Fruit fly (Drosophila melanogaster): ENCODE results near the gene Eaf6.

The Eaf6 gene

dm6 chr3L:5608128-5608527, at the start of gene Eaf6:
Gene Eaf6 (minus strand): TSS chr3L:5608300.
- TF ChIP-seq pan (optimal IDR thresholded peaks at IDR 0.05) (no peak), Dll (optimal IDR thresholded peaks at IDR 0.05) (no peak)

- TF ChIP-seq pan (optimal IDR thresholded peaks at IDR 0.05) (no peak), psq (optimal IDR thresholded peaks at IDR 0.05) (no peak), CG8478 (optimal IDR thresholded peaks at IDR 0.05) (no peak), Dll (optimal IDR thresholded peaks at IDR 0.05) (no peak), EcR (GFP tag; optimal IDR thresholded peaks at IDR 0.05) (no peak), usp (GFP tag; optimal IDR thresholded peaks at IDR 0.05) (no peak)
Observed at dm6 chr3L:5657221-5657963, 49.3 kb upstream of the Eaf6 start, which contains the start of gene sif. Gene sif (plus strand): TSS chr3L:5657913.

dm6 chr3L:5655751-5656276, 47.7 kb upstream of the Eaf6 start:
- TF ChIP-seq CG8478 (optimal IDR thresholded peaks at IDR 0.05) (no peak), usp (GFP tag; optimal IDR thresholded peaks at IDR 0.05) (no peak), psq (optimal IDR thresholded peaks at IDR 0.05) (no peak), EcR (GFP tag; optimal IDR thresholded peaks at IDR 0.05) (no peak), Dll (optimal IDR thresholded peaks at IDR 0.05) (no peak), pan (optimal IDR thresholded peaks at IDR 0.05) (no peak)

- TF ChIP-seq EcR (GFP tag; optimal IDR thresholded peaks at IDR 0.05), result no peak
- no peak for TF ChIP-seq CG8478 (optimal IDR thresholded peaks at IDR 0.05)
- no peak for TF ChIP-seq usp (GFP tag; optimal IDR thresholded peaks at IDR 0.05)
- no peak for TF ChIP-seq Dll (optimal IDR thresholded peaks at IDR 0.05)
- TF ChIP-seq psq (optimal IDR thresholded peaks at IDR 0.05), result no peak
- TF ChIP-seq pan (optimal IDR thresholded peaks at IDR 0.05), result no peak
Observed at dm6 chr3L:5654955-5655750, 47.1 kb upstream of the Eaf6 start.

dm6 chr3L:5654403-5654883, 46.3 kb upstream of the Eaf6 start, which contains the start of gene lin-28:
Gene lin-28 (plus strand): TSS chr3L:5654681.
- no peak for TF ChIP-seq usp (GFP tag; optimal IDR thresholded peaks at IDR 0.05)
- TF ChIP-seq psq (optimal IDR thresholded peaks at IDR 0.05), result no peak
- TF ChIP-seq CG8478 (optimal IDR thresholded peaks at IDR 0.05), result no peak
- no peak for TF ChIP-seq pan (optimal IDR thresholded peaks at IDR 0.05)
- TF ChIP-seq EcR (GFP tag; optimal IDR thresholded peaks at IDR 0.05), result no peak
- no peak for TF ChIP-seq Dll (optimal IDR thresholded peaks at IDR 0.05)

dm6 chr3L:5643733-5644132, 35.6 kb upstream of the Eaf6 start:
- TF ChIP-seq EcR (GFP tag; optimal IDR thresholded peaks at IDR 0.05) (no peak), psq (optimal IDR thresholded peaks at IDR 0.05) (no peak), pan (optimal IDR thresholded peaks at IDR 0.05) (no peak), usp (GFP tag; optimal IDR thresholded peaks at IDR 0.05) (no peak), CG8478 (optimal IDR thresholded peaks at IDR 0.05) (no peak), Dll (optimal IDR thresholded peaks at IDR 0.05) (no peak)

- TF ChIP-seq psq (optimal IDR thresholded peaks at IDR 0.05) (no peak), usp (GFP tag; optimal IDR thresholded peaks at IDR 0.05) (no peak), Dll (optimal IDR thresholded peaks at IDR 0.05) (no peak), EcR (GFP tag; optimal IDR thresholded peaks at IDR 0.05) (no peak), pan (optimal IDR thresholded peaks at IDR 0.05) (no peak)
Observed at dm6 chr3L:5642837-5643236, 34.7 kb upstream of the Eaf6 start.

dm6 chr3L:5641547-5641946, 33.4 kb upstream of the Eaf6 start:
- TF ChIP-seq CG8478 (optimal IDR thresholded peaks at IDR 0.05), result no peak
- no peak for TF ChIP-seq Dll (optimal IDR thresholded peaks at IDR 0.05)
- TF ChIP-seq pan (optimal IDR thresholded peaks at IDR 0.05), result no peak
- TF ChIP-seq usp (GFP tag; optimal IDR thresholded peaks at IDR 0.05), result no peak
- no peak for TF ChIP-seq psq (optimal IDR thresholded peaks at IDR 0.05)
- TF ChIP-seq EcR (GFP tag; optimal IDR thresholded peaks at IDR 0.05), result no peak

dm6 chr3L:5641120-5641519, 33.0 kb upstream of the Eaf6 start:
- no peak for TF ChIP-seq psq (optimal IDR thresholded peaks at IDR 0.05)

- TF ChIP-seq usp (GFP tag; optimal IDR thresholded peaks at IDR 0.05) (no peak), pan (optimal IDR thresholded peaks at IDR 0.05) (no peak), Dll (optimal IDR thresholded peaks at IDR 0.05) (no peak), CG8478 (optimal IDR thresholded peaks at IDR 0.05) (no peak), EcR (GFP tag; optimal IDR thresholded peaks at IDR 0.05) (no peak), psq (optimal IDR thresholded peaks at IDR 0.05) (no peak)
Observed at dm6 chr3L:5640689-5641088, 32.6 kb upstream of the Eaf6 start.

dm6 chr3L:5639474-5639873, 31.4 kb upstream of the Eaf6 start:
- TF ChIP-seq usp (GFP tag; optimal IDR thresholded peaks at IDR 0.05), result no peak
- TF ChIP-seq EcR (GFP tag; optimal IDR thresholded peaks at IDR 0.05), result peak in 1 of 2 experiments; percentile 50

dm6 chr3L:5638542-5639045, 30.5 kb upstream of the Eaf6 start:
- TF ChIP-seq usp (GFP tag; optimal IDR thresholded peaks at IDR 0.05), result no peak
- TF ChIP-seq CG8478 (optimal IDR thresholded peaks at IDR 0.05), result no peak
- TF ChIP-seq psq (optimal IDR thresholded peaks at IDR 0.05), result no peak
- no peak for TF ChIP-seq EcR (GFP tag; optimal IDR thresholded peaks at IDR 0.05)
- no peak for TF ChIP-seq Dll (optimal IDR thresholded peaks at IDR 0.05)
- no peak for TF ChIP-seq pan (optimal IDR thresholded peaks at IDR 0.05)

All from whole organism.